Fruit fly (Drosophila melanogaster): Measurements from ENCODE around the gene CG12093.

CG12093 gene

DNA sequence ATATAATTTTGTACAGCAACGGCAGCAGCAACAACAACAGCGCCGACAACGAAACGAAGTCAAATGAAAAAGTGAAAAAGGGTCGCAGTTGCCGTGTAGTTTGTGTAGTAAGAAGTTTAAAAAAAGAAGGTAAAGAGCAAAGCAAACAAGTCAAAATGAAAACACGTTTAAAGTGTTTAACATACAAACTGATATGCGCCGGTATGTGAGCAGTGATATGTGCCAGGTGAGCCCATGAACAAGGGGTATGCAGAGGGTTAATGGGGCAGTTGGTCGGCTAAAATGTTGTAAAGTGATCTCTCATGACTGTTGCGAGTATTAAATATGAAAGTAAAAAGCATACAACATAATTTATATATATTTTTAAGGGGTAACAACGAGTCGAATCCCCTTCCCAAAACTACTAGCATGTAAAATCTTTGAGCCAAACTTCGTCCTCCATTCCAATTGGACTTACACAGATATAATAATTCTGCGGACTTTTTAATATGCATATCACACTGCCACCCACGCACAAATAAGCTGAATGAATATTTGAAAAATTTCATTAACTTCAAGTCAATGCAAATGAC is 32.2 kb upstream of the CG12093 start (continued):
- TF ChIP-seq mam (GFP tag; optimal IDR thresholded peaks at IDR 0.05) (peak; percentile 72), kni (GFP tag; optimal IDR thresholded peaks at IDR 0.05) (peak; percentile 73), pros (GFP tag; optimal IDR thresholded peaks at IDR 0.05) (no peak), Adf1 (GFP tag; IDR thresholded peaks at IDR 0.05) (no peak), crol (GFP tag; IDR thresholded peaks at IDR 0.05) (peak; percentile 43; the same call in 1 of the 2 replicates), CG9817 (tag; optimal IDR thresholded peaks at IDR 0.05) (peak; percentile 23), Nf-YB (GFP tag; optimal IDR thresholded peaks at IDR 0.05) (no peak), B-H2 (GFP tag; optimal IDR thresholded peaks at IDR 0.05) (no peak), cg (GFP tag; optimal IDR thresholded peaks at IDR 0.05) (no peak), CG18262 (tag; optimal IDR thresholded peaks at IDR 0.05) (peak; percentile 85), org-1 (GFP tag; optimal IDR thresholded peaks at IDR 0.05) (peak; percentile 23), nau (GFP tag; optimal IDR thresholded peaks at IDR 0.05) (peak; percentile 58), PHDP (tag; optimal IDR thresholded peaks at IDR 0.05) (peak; percentile 28), CG9932 (GFP tag; IDR thresholded peaks at IDR 0.05) (peak; percentile 59), danr (GFP tag; IDR thresholded peaks at IDR 0.05) (peak; percentile 67), CG3995 (GFP tag; optimal IDR thresholded peaks at IDR 0.05) (peak; percentile 9), CG3065 (GFP tag; optimal IDR thresholded peaks at IDR 0.05) (no peak), Lpt (GFP tag; optimal IDR thresholded peaks at IDR 0.05) (no peak), zen2 (GFP tag; IDR thresholded peaks at IDR 0.05; ENCODE audit: partially characterized antibody) (no peak), lola (GFP tag; optimal IDR thresholded peaks at IDR 0.05) (no peak), Bgb (GFP tag; IDR thresholded peaks at IDR 0.05; ENCODE audit: partially characterized antibody) (no peak), CG4617 (GFP tag; optimal IDR thresholded peaks at IDR 0.05; ENCODE audit: borderline replicate concordance) (no peak), Dad (GFP tag; optimal IDR thresholded peaks at IDR 0.05) (peak; percentile 57), sd (tag; optimal IDR thresholded peaks at IDR 0.05) (peak; percentile 82), CG12659 (GFP tag; optimal IDR thresholded peaks at IDR 0.05) (peak; percentile 10), Bteb2 (GFP tag; optimal IDR thresholded peaks at IDR 0.05) (no peak), Deaf1 (tag; optimal IDR thresholded peaks at IDR 0.05) (peak; percentile 23), ci (GFP tag; IDR thresholded peaks at IDR 0.05) (peak; percentile 87), TFAM (GFP tag; optimal IDR thresholded peaks at IDR 0.05) (no peak), CG12299 (tag; optimal IDR thresholded peaks at IDR 0.05) (no peak), CG6791 (GFP tag; IDR thresholded peaks at IDR 0.05; ENCODE audit: partially characterized antibody) (no peak), ase (GFP tag; IDR thresholded peaks at IDR 0.05) (peak; percentile 88; the same call in 2 of the 3 replicates), Xrp1 (GFP tag; IDR thresholded peaks at IDR 0.05) (peak; percentile 92), al (GFP tag; IDR thresholded peaks at IDR 0.05) (peak; percentile 89), CG3281 (GFP tag; optimal IDR thresholded peaks at IDR 0.05) (peak; percentile 45), ac (GFP tag; optimal IDR thresholded peaks at IDR 0.05) (no peak), CTCF (GFP tag; optimal IDR thresholded peaks at IDR 0.05) (peak; percentile 6), cato (GFP tag; optimal IDR thresholded peaks at IDR 0.05; ENCODE audit: borderline replicate concordance) (no peak), CG16815 (GFP tag; optimal IDR thresholded peaks at IDR 0.05) (no peak), CG10431 (GFP tag; optimal IDR thresholded peaks at IDR 0.05) (no peak), CG34376 (GFP tag; optimal IDR thresholded peaks at IDR 0.05) (no peak), Dll (GFP tag; IDR thresholded peaks at IDR 0.05; ENCODE audit: partially characterized antibody) (no peak), CG7357 (GFP tag; IDR thresholded peaks at IDR 0.05) (peak; percentile 72), CG11247 (GFP tag; IDR thresholded peaks at IDR 0.05) (peak; percentile 88), Kr (GFP tag; optimal IDR thresholded peaks at IDR 0.05) (no peak), CG32772 (GFP tag; IDR thresholded peaks at IDR 0.05) (peak; percentile 87), dpn (GFP tag; optimal IDR thresholded peaks at IDR 0.05) (peak; percentile 25 to 35), hkb (optimal IDR thresholded peaks at IDR 0.05) (no peak), hkb (GFP tag; IDR thresholded peaks at IDR 0.05) (peak; percentile 87), tgo (GFP tag; IDR thresholded peaks at IDR 0.05) (peak; percentile 89), CG17328 (GFP tag; IDR thresholded peaks at IDR 0.05) (peak; percentile 76)
